Fruit fly (Drosophila melanogaster) whole organism, embryonic: ENCODE measurements around the gene CG12123.
A peak's percentile ranks its signal among the peaks of the same experiment; 100 is the strongest.

Experiments
- CG11247 ChIP-seq: fragments of 200-800 bp; sonication (Bioruptor generic); IDR thresholded peaks from 2 replicates; pipeline ENCODE4 v1.3.6; 2022; ENCODE audit warnings: missing biosample characterization, missing genetic modification characterization
- CG18476 ChIP-seq: fragments of 200-800 bp; sonication (Bioruptor generic); optimal IDR thresholded peaks from 2 replicates; lab custom pipeline; 2016; ENCODE audit warnings: missing biosample characterization, mild to moderate bottlenecking, missing genetic modification characterization
- PHDP ChIP-seq: fragments of 200-800 bp; sonication (Bioruptor generic); optimal IDR thresholded peaks from 3 replicates; lab custom pipeline; 2018; ENCODE audit warnings: missing biosample characterization, mild to moderate bottlenecking, missing genetic modification characterization, moderate library complexity
- emc ChIP-seq: fragments of 200-800 bp; sonication (Bioruptor generic); optimal IDR thresholded peaks from 2 replicates; lab custom pipeline; 2016; ENCODE audit warnings: missing biosample characterization, missing genetic modification characterization
- gfzf ChIP-seq: fragments of 200-800 bp; sonication (Bioruptor generic); optimal IDR thresholded peaks from 2 replicates; lab custom pipeline; 2016; ENCODE audit warnings: missing biosample characterization, mild to moderate bottlenecking, missing genetic modification characterization, moderate library complexity
- gt ChIP-seq: fragments of 200-800 bp; sonication (Bioruptor generic); IDR thresholded peaks from 2 replicates; pipeline ENCODE4 v1.3.6; 2022; ENCODE audit warnings: missing biosample characterization, missing genetic modification characterization
- inv ChIP-seq: fragments of 200-800 bp; sonication (Bioruptor generic); IDR thresholded peaks from 2 replicates; pipeline ENCODE4 v1.3.6; 2022; ENCODE audit warnings: missing biosample characterization, missing genetic modification characterization; ENCODE audit not compliant: partially characterized antibody
- sens-2 ChIP-seq: fragments of 200-800 bp; sonication (Bioruptor generic); IDR thresholded peaks from 2 replicates; pipeline ENCODE4 v1.3.6; 2022; ENCODE audit warnings: missing biosample characterization, missing genetic modification characterization

DNA sequence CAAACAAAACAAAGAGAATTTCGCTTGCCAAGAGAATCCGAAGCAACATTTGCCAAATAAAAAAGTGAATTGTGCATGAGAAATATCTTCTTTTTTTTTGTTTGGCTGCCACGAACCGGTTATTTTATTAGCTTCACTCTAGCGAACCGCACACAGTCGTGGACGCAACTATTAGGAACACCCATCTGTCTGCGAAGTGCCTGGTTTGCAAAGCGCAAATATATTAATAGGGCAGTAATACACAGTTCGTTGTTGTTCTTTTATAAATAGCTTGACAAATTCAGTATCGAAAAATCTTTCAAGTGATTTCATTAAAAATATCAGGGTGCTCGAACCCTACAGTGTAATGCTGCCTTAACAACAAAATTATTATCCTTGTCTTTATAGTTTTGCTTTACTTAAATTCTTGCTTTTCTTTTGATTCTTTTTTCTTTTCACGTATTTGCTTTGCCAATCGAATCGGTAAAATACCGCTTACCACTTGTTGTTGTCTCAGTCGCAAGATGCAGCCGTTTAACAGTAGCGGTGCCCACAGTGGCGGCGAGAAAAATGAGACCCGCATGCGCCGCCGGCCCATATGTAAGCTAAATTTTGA lies 49.4 kb upstream of the CG12123 start:
- TF ChIP-seq gfzf (GFP tag; lab: Kevin White, UChicago) (no peak), sens-2 (GFP tag; lab: Robert Waterston, UW) (no peak), inv (GFP tag; lab: Robert Waterston, UW) (no peak), emc (GFP tag; lab: Kevin White, UChicago) (no peak), CG11247 (GFP tag; lab: Robert Waterston, UW) (no peak), CG18476 (GFP tag; lab: Kevin White, UChicago) (no peak), PHDP (tag; lab: Kevin White, UChicago) (peak; percentile 10), gt (GFP tag; lab: Robert Waterston, UW) (no peak)
